Worm (Caenorhabditis elegans) whole organism, L4 larva: Measurements from ENCODE around the gene mrpl-48.

Source experiments
- F26F4.8 ChIP-seq: fragments of 200-800 bp; sonication (Bioruptor generic); conservative IDR thresholded peaks from 2 replicates; pipeline ENCODE4 v1.3.6; 2022; ENCODE audit warnings: missing genetic modification characterization, missing compliant biosample characterization
- F37D6.2 ChIP-seq: sonication (generic microtip); optimal IDR thresholded peaks from 2 replicates; lab custom pipeline; 2016; ENCODE audit warnings: mild to moderate bottlenecking, missing genetic modification characterization, missing compliant biosample characterization
- R02D3.7 ChIP-seq: fragments of 150-350 bp; sonication (generic microtip); optimal IDR thresholded peaks from 3 replicates; lab custom pipeline; 2014; ENCODE audit warnings: missing biosample characterization, missing genetic modification characterization
- T20F7.1 ChIP-seq: fragments of 200-800 bp; sonication (Bioruptor generic); optimal IDR thresholded peaks from 2 replicates; lab custom pipeline; 2018; ENCODE audit warnings: mild to moderate bottlenecking, missing genetic modification characterization, missing compliant biosample characterization
- Y105C5A.15 ChIP-seq: fragments of 200-800 bp; sonication (Bioruptor generic); IDR thresholded peaks from 2 replicates; pipeline ENCODE4 v1.3.6; 2022; ENCODE audit warnings: missing genetic modification characterization, missing compliant biosample characterization
- Y48G9A.11 ChIP-seq: fragments of 200-800 bp; sonication (Bioruptor generic); IDR thresholded peaks from 2 replicates; pipeline ENCODE4 v1.3.6; 2022; ENCODE audit warnings: missing genetic modification reagents, missing genetic modification characterization, missing compliant biosample characterization
- Y5F2A.4 ChIP-seq: fragments of 200-800 bp; sonication (Bioruptor generic); optimal IDR thresholded peaks from 2 replicates; lab custom pipeline; 2018; ENCODE audit warnings: mild to moderate bottlenecking, missing genetic modification characterization, missing compliant biosample characterization
- ZK337.2 ChIP-seq: fragments of 200-800 bp; sonication (Bioruptor generic); IDR thresholded peaks from 2 replicates; pipeline ENCODE4 v1.3.6; 2022; ENCODE audit warnings: missing genetic modification reagents, missing genetic modification characterization, missing compliant biosample characterization
- ZK546.5 ChIP-seq, 2 experiments: sonication (generic microtip); optimal IDR thresholded peaks; 2 replicates each; lab custom pipeline; 2017; ENCODE audit warnings: missing biosample characterization in 2 of 2, missing genetic modification characterization in 2 of 2
- aly-2 ChIP-seq: sonication (generic microtip); optimal IDR thresholded peaks from 2 replicates; lab custom pipeline; 2018; ENCODE audit warnings: missing biosample characterization, missing genetic modification characterization
- arid-1 ChIP-seq: fragments of 200-800 bp; sonication (Bioruptor generic); conservative IDR thresholded peaks from 2 replicates; pipeline ENCODE4 v1.3.6; 2022; ENCODE audit warnings: missing genetic modification reagents, missing genetic modification characterization, missing compliant biosample characterization
- attf-4 ChIP-seq: sonication (generic microtip); optimal IDR thresholded peaks from 3 replicates; lab custom pipeline; 2017; ENCODE audit warnings: missing biosample characterization, missing genetic modification characterization
- ceh-20 ChIP-seq: fragments of 200-800 bp; sonication (Bioruptor generic); IDR thresholded peaks from 2 replicates; pipeline ENCODE4 v1.3.6; 2022; ENCODE audit warnings: missing genetic modification reagents, missing genetic modification characterization, missing compliant biosample characterization
- ctbp-1 ChIP-seq: fragments of 200-800 bp; sonication (Bioruptor generic); IDR thresholded peaks from 2 replicates; pipeline ENCODE4 v1.3.6; 2022; ENCODE audit warnings: missing genetic modification reagents, missing genetic modification characterization, missing compliant biosample characterization
- daf-12 ChIP-seq: fragments of 150-350 bp; optimal IDR thresholded peaks from 2 replicates; lab custom pipeline; 2014; ENCODE audit warnings: missing biosample characterization, missing genetic modification reagents, missing genetic modification characterization
- daf-8 ChIP-seq: fragments of 200-800 bp; sonication (Bioruptor generic); IDR thresholded peaks from 2 replicates; pipeline ENCODE4 v1.3.6; 2022; ENCODE audit warnings: missing genetic modification characterization, missing compliant biosample characterization
- dmd-8 ChIP-seq: fragments of 200-800 bp; sonication (Bioruptor generic); IDR thresholded peaks from 2 replicates; pipeline ENCODE4 v1.3.6; 2022; ENCODE audit warnings: missing genetic modification characterization, missing compliant biosample characterization
- duxl-1 ChIP-seq: sonication (generic microtip); optimal IDR thresholded peaks from 2 replicates; lab custom pipeline; 2016; ENCODE audit warnings: mild to moderate bottlenecking, missing genetic modification characterization, moderate library complexity, missing compliant biosample characterization; ENCODE audit not compliant: poor library complexity
- fkh-10 ChIP-seq: fragments of 150-350 bp; optimal IDR thresholded peaks from 2 replicates; lab custom pipeline; 2014; ENCODE audit warnings: missing biosample characterization, missing genetic modification reagents, missing genetic modification characterization
- fos-1 ChIP-seq: fragments of 150-350 bp; optimal IDR thresholded peaks from 2 replicates; lab custom pipeline; 2014; ENCODE audit warnings: missing biosample characterization, missing genetic modification characterization
- hmg-1.1 ChIP-seq: fragments of 200-800 bp; sonication (Bioruptor generic); IDR thresholded peaks from 2 replicates; pipeline ENCODE4 v1.3.6; 2022; ENCODE audit warnings: missing genetic modification reagents, missing genetic modification characterization, missing compliant biosample characterization
- jun-1 ChIP-seq: fragments of 150-350 bp; optimal IDR thresholded peaks from 2 replicates; lab custom pipeline; 2014; ENCODE audit warnings: missing biosample characterization, missing genetic modification reagents, missing genetic modification characterization
- lim-7 ChIP-seq: fragments of 200-800 bp; sonication (Bioruptor generic); IDR thresholded peaks from 2 replicates; pipeline ENCODE4 v1.3.6; 2022; ENCODE audit warnings: missing genetic modification characterization, missing compliant biosample characterization
- lin-15B ChIP-seq: fragments of 150-350 bp; sonication (generic microtip); optimal IDR thresholded peaks from 3 replicates; lab custom pipeline; 2014; ENCODE audit warnings: missing biosample characterization, missing genetic modification characterization
- lin-29 ChIP-seq: fragments of 200-800 bp; sonication (Bioruptor generic); IDR thresholded peaks from 2 replicates; pipeline ENCODE4 v1.3.6; 2022; ENCODE audit warnings: missing genetic modification reagents, missing genetic modification characterization, missing compliant biosample characterization
- lir-3 ChIP-seq: sonication (generic microtip); optimal IDR thresholded peaks from 2 replicates; lab custom pipeline; 2016; ENCODE audit warnings: mild to moderate bottlenecking, missing genetic modification characterization, missing compliant biosample characterization
- lsy-2 ChIP-seq, 2 experiments: fragments of 150-350 bp in 1 of 2; sonication (generic microtip) in 1 of 2; optimal IDR thresholded peaks; 2 replicates each; lab custom pipeline; 2014 to 2017; ENCODE audit warnings: missing biosample characterization in 2 of 2, missing genetic modification characterization in 2 of 2
- madf-9 ChIP-seq: fragments of 200-800 bp; sonication (Bioruptor generic); conservative IDR thresholded peaks from 2 replicates; pipeline ENCODE4 v1.3.6; 2022; ENCODE audit warnings: missing genetic modification reagents, missing genetic modification characterization, missing compliant biosample characterization
- mxl-2 ChIP-seq: fragments of 200-800 bp; sonication (Bioruptor generic); conservative IDR thresholded peaks from 2 replicates; pipeline ENCODE4 v1.3.6; 2022; ENCODE audit warnings: missing genetic modification reagents, missing genetic modification characterization, missing compliant biosample characterization
- nhr-237 ChIP-seq: sonication (generic microtip); optimal IDR thresholded peaks from 2 replicates; lab custom pipeline; 2017; ENCODE audit warnings: missing biosample characterization, missing genetic modification characterization
- php-3 ChIP-seq: fragments of 200-800 bp; sonication (Bioruptor generic); IDR thresholded peaks from 2 replicates; pipeline ENCODE4 v1.3.6; 2022; ENCODE audit warnings: missing genetic modification reagents, missing genetic modification characterization, missing compliant biosample characterization
- rbr-2 ChIP-seq: sonication (generic microtip); optimal IDR thresholded peaks from 2 replicates; lab custom pipeline; 2016; ENCODE audit warnings: missing genotype, missing genetic modification characterization, missing compliant biosample characterization
- saeg-2 ChIP-seq: fragments of 200-800 bp; sonication (Bioruptor generic); IDR thresholded peaks from 2 replicates; pipeline ENCODE4 v1.3.6; 2022; ENCODE audit warnings: missing genetic modification reagents, missing genetic modification characterization, missing compliant biosample characterization
- set-16 ChIP-seq: fragments of 200-800 bp; sonication (Bioruptor generic); IDR thresholded peaks from 2 replicates; pipeline ENCODE4 v1.3.6; 2022; ENCODE audit warnings: missing genetic modification reagents, missing genetic modification characterization, missing compliant biosample characterization
- snpc-4 ChIP-seq: fragments of 150-350 bp; optimal IDR thresholded peaks from 2 replicates; lab custom pipeline; 2014; ENCODE audit warnings: missing biosample characterization, missing genetic modification characterization
- spr-3 ChIP-seq: fragments of 200-800 bp; sonication (Bioruptor generic); optimal IDR thresholded peaks from 2 replicates; lab custom pipeline; 2018; ENCODE audit warnings: mild to moderate bottlenecking, missing genetic modification characterization, missing compliant biosample characterization
- tra-1 ChIP-seq: fragments of 200-800 bp; sonication (Bioruptor generic); IDR thresholded peaks from 2 replicates; pipeline ENCODE4 v1.3.6; 2022; ENCODE audit warnings: missing genetic modification reagents, missing genetic modification characterization, missing compliant biosample characterization
- unc-62 ChIP-seq, 3 experiments: fragments of 150-350 bp in 1 of 3; sonication (generic microtip); optimal IDR thresholded peaks in 2 of 3; peaks in 1 of 3; 1 replicate in 1 of 3; 2 replicates in 2 of 3; lab custom pipeline; 2014 to 2017; ENCODE audit warnings: missing biosample characterization in 3 of 3, missing genetic modification characterization in 3 of 3, missing genetic modification reagents in 3 of 3, missing genotype in 1 of 3
- vab-7 ChIP-seq: fragments of 200-800 bp; sonication (Bioruptor generic); IDR thresholded peaks from 2 replicates; pipeline ENCODE4 v1.3.6; 2022; ENCODE audit warnings: missing genetic modification reagents, missing genetic modification characterization, missing compliant biosample characterization
- zfp-2 ChIP-seq: sonication (generic microtip); optimal IDR thresholded peaks from 2 replicates; lab custom pipeline; 2016; ENCODE audit warnings: mild to moderate bottlenecking, missing genetic modification characterization, missing compliant biosample characterization
- zfp-3 ChIP-seq: fragments of 200-800 bp; sonication (Bioruptor generic); conservative IDR thresholded peaks from 2 replicates; pipeline ENCODE4 v1.3.6; 2022; ENCODE audit warnings: missing genetic modification reagents, missing genetic modification characterization, missing compliant biosample characterization
- zip-2 ChIP-seq: fragments of 150-350 bp; optimal IDR thresholded peaks from 2 replicates; lab custom pipeline; 2014; ENCODE audit warnings: missing biosample characterization, missing genetic modification characterization
- ztf-11 ChIP-seq: fragments of 150-350 bp; optimal IDR thresholded peaks from 2 replicates; lab custom pipeline; 2014; ENCODE audit warnings: missing biosample characterization, missing genetic modification characterization
- ztf-7 ChIP-seq: fragments of 150-350 bp; optimal IDR thresholded peaks from 2 replicates; lab custom pipeline; 2014; ENCODE audit warnings: missing biosample characterization, missing genetic modification characterization

Gene mrpl-48

ce11 chrV:5559882-5560281 is 33.6 kb upstream of the mrpl-48 start (continued):
- no peak for TF ChIP-seq attf-4
- TF ChIP-seq zfp-3 = no peak
- TF ChIP-seq F26F4.8 (GFP tag; lab: Robert Waterston, UW) = no peak
- TF ChIP-seq R02D3.7 (tag; lab: Kevin White, UChicago) = no peak
- no peak for TF ChIP-seq T20F7.1 (GFP tag; lab: Kevin White, UChicago)
- no peak for TF ChIP-seq ctbp-1
- TF ChIP-seq hmg-1.1 (GFP tag; lab: Robert Waterston, UW) = no peak
- no peak for TF ChIP-seq ZK546.5 (tag; optimal IDR thresholded peaks at IDR 0.05; lab: Kevin White, UChicago)
- TF ChIP-seq snpc-4 = no peak
- no peak for TF ChIP-seq arid-1
- TF ChIP-seq dmd-8 (GFP tag; lab: Robert Waterston, UW) = no peak
- TF ChIP-seq daf-12 = no peak
- no peak for TF ChIP-seq vab-7 (GFP tag; lab: Robert Waterston, UW)
- no peak for TF ChIP-seq tra-1 (GFP tag; lab: Robert Waterston, UW)
- TF ChIP-seq lin-29 (GFP tag; lab: Robert Waterston, UW) = no peak
- TF ChIP-seq, all 104 proteins: peak for 13

ce11 chrV:5567119-5567518 is 26.4 kb upstream of the mrpl-48 start, which contains the start of gene C18C4.7:
TSS of gene C18C4.7 (minus strand) at chrV:5567219.
- TF ChIP-seq zfp-2 (tag; lab: Kevin White, UChicago) = no peak
- no peak for TF ChIP-seq ceh-20 (GFP tag; lab: Robert Waterston, UW)
- TF ChIP-seq tra-1 (GFP tag; lab: Robert Waterston, UW) = no peak
- no peak for TF ChIP-seq ctbp-1
- no peak for TF ChIP-seq fkh-10
- TF ChIP-seq F37D6.2 (tag; lab: Kevin White, UChicago) = no peak
- TF ChIP-seq unc-62 (GFP tag; optimal IDR thresholded peaks at IDR 0.05 in 1 of 2; lab: Kevin White, UChicago) = no peak
- TF ChIP-seq unc-62 (tag; optimal IDR thresholded peaks at IDR 0.05; lab: Kevin White, UChicago) = no peak
- TF ChIP-seq zip-2 = no peak
- TF ChIP-seq duxl-1 (tag; lab: Kevin White, UChicago) = no peak
- no peak for TF ChIP-seq ZK337.2
- TF ChIP-seq fos-1 (tag; lab: Kevin White, UChicago) = no peak
- no peak for TF ChIP-seq nhr-237 (tag; lab: Kevin White, UChicago)
- no peak for TF ChIP-seq Y5F2A.4 (GFP tag; lab: Kevin White, UChicago)
- TF ChIP-seq php-3 = no peak
- no peak for TF ChIP-seq lsy-2 (tag; optimal IDR thresholded peaks at IDR 0.05; lab: Kevin White, UChicago)
- no peak for TF ChIP-seq lim-7 (GFP tag; lab: Robert Waterston, UW)
- TF ChIP-seq lin-15B (tag; lab: Kevin White, UChicago) = no peak
- no peak for TF ChIP-seq rbr-2 (tag; lab: Kevin White, UChicago)

- peak; percentile 63 for TF ChIP-seq fkh-10
- no peak for TF ChIP-seq saeg-2 (GFP tag; lab: Robert Waterston, UW)
Measured at ce11 chrV:5570433-5570832, 23.1 kb upstream of the mrpl-48 start, which contains the start of gene glb-6. TSS of gene glb-6 (minus strand) at chrV:5570533.

ce11 chrV:5571691-5572090 is 21.8 kb upstream of the mrpl-48 start:
- TF ChIP-seq ZK546.5 (tag; optimal IDR thresholded peaks at IDR 0.05; lab: Kevin White, UChicago) (no peak), Y48G9A.11 (GFP tag; lab: Robert Waterston, UW) (no peak), fkh-10 (peak; percentile 76)

ce11 chrV:5576008-5576407 is 17.5 kb upstream of the mrpl-48 start:
- no peak for TF ChIP-seq set-16 (GFP tag; lab: Robert Waterston, UW)
- TF ChIP-seq duxl-1 (tag; lab: Kevin White, UChicago) = no peak
- TF ChIP-seq zfp-3 = no peak
- TF ChIP-seq aly-2 (tag; lab: Kevin White, UChicago) = no peak
- no peak for TF ChIP-seq ztf-11 (tag; lab: Kevin White, UChicago)
- no peak for TF ChIP-seq R02D3.7 (tag; lab: Kevin White, UChicago)
- TF ChIP-seq zip-2 = peak; percentile 92
- no peak for TF ChIP-seq mxl-2 (GFP tag; lab: Robert Waterston, UW)
- no peak for TF ChIP-seq lir-3 (tag; lab: Kevin White, UChicago)
- TF ChIP-seq F26F4.8 (GFP tag; lab: Robert Waterston, UW) = no peak
- TF ChIP-seq ztf-7 = peak; percentile 58
- no peak for TF ChIP-seq Y105C5A.15 (GFP tag; lab: Robert Waterston, UW)
- no peak for TF ChIP-seq jun-1 (tag; lab: Kevin White, UChicago)
- TF ChIP-seq lin-29 (GFP tag; lab: Robert Waterston, UW) = no peak
- no peak for TF ChIP-seq attf-4
- TF ChIP-seq daf-8 (GFP tag; lab: Robert Waterston, UW) = no peak
- peak; percentile 68; the same call in 1 of the 2 replicates for TF ChIP-seq dmd-8 (GFP tag; lab: Robert Waterston, UW)
- TF ChIP-seq rbr-2 (tag; lab: Kevin White, UChicago) = peak; percentile 36
- TF ChIP-seq madf-9 (GFP tag; lab: Robert Waterston, UW) = no peak
- no peak for TF ChIP-seq spr-3 (GFP tag; lab: Kevin White, UChicago)
